Fruit fly (Drosophila melanogaster) whole organism, adult: Measurements from ENCODE around the gene CG17768.
A peak's percentile ranks its signal among the peaks of the same experiment; 100 is the strongest.

ENCODE experiments used
- CG11617 ChIP-seq: fragments of 200-800 bp; sonication (Bioruptor generic); optimal IDR thresholded peaks from 2 replicates; lab custom pipeline; 2017; ENCODE audit warnings: mild to moderate bottlenecking, missing biosample characterization, missing genetic modification reagents, missing genetic modification characterization
- CG12768 ChIP-seq: fragments of 200-800 bp; sonication (Bioruptor generic); optimal IDR thresholded peaks from 2 replicates; lab custom pipeline; 2017; ENCODE audit warnings: missing biosample characterization, missing genetic modification characterization, mild to moderate bottlenecking, moderate library complexity, missing genetic modification reagents
- CG14711 ChIP-seq: fragments of 200-800 bp; sonication (Bioruptor generic); optimal IDR thresholded peaks from 2 replicates; lab custom pipeline; 2018; ENCODE audit warnings: missing biosample characterization, mild to moderate bottlenecking, missing genetic modification characterization, moderate library complexity
- CG1620 ChIP-seq: fragments of 200-800 bp; sonication (Bioruptor generic); optimal IDR thresholded peaks from 2 replicates; lab custom pipeline; 2016; ENCODE audit warnings: missing biosample characterization, missing genetic modification characterization
- CG33017 ChIP-seq: fragments of 200-800 bp; sonication (Bioruptor generic); optimal IDR thresholded peaks from 2 replicates; lab custom pipeline; 2018; ENCODE audit warnings: missing biosample characterization, mild to moderate bottlenecking, missing genetic modification characterization, moderate library complexity
- CG5204 ChIP-seq: fragments of 200-800 bp; sonication (Bioruptor generic); optimal IDR thresholded peaks from 2 replicates; lab custom pipeline; 2016; ENCODE audit warnings: missing biosample characterization, missing genetic modification characterization
- CG7045 ChIP-seq: fragments of 200-800 bp; sonication (Bioruptor generic); optimal IDR thresholded peaks from 2 replicates; lab custom pipeline; 2017; ENCODE audit warnings: missing biosample characterization, mild to moderate bottlenecking, missing genetic modification characterization
- CG7101 ChIP-seq: fragments of 200-800 bp; sonication (Bioruptor generic); optimal IDR thresholded peaks from 2 replicates; lab custom pipeline; 2018; ENCODE audit warnings: missing biosample characterization, mild to moderate bottlenecking, missing genetic modification characterization, moderate library complexity
- Crg-1 ChIP-seq: fragments of 200-800 bp; sonication (Bioruptor generic); optimal IDR thresholded peaks from 2 replicates; lab custom pipeline; 2016; ENCODE audit warnings: missing biosample characterization, missing genetic modification characterization
- Hr96 ChIP-seq: fragments of 200-800 bp; sonication (Bioruptor generic); optimal IDR thresholded peaks from 2 replicates; lab custom pipeline; 2016; ENCODE audit warnings: missing biosample characterization, missing genetic modification characterization
- Mnt ChIP-seq: fragments of 200-800 bp; sonication (Bioruptor generic); optimal IDR thresholded peaks from 2 replicates; lab custom pipeline; 2016; ENCODE audit warnings: missing biosample characterization, mild to moderate bottlenecking, missing genetic modification characterization
- bab1 ChIP-seq: fragments of 200-800 bp; sonication (Bioruptor generic); optimal IDR thresholded peaks from 3 replicates; lab custom pipeline; 2019; ENCODE audit warnings: missing biosample characterization, mild to moderate bottlenecking, missing genetic modification characterization, moderate library complexity
- cic ChIP-seq: fragments of 200-800 bp; sonication (Bioruptor generic); optimal IDR thresholded peaks from 2 replicates; lab custom pipeline; 2017; ENCODE audit warnings: missing biosample characterization, mild to moderate bottlenecking, missing genetic modification characterization, moderate library complexity
- cnc ChIP-seq, 2 experiments: fragments of >200 bp; optimal IDR thresholded peaks; 2 replicates each; lab custom pipeline; 2017
- kay ChIP-seq: fragments of 200-800 bp; sonication (Bioruptor generic); peaks from one replicate; lab custom pipeline; 2016; ENCODE audit warnings: missing biosample characterization, missing genetic modification characterization, borderline replicate concordance
- ovo ChIP-seq: fragments of 200-800 bp; sonication (Bioruptor generic); optimal IDR thresholded peaks from 2 replicates; lab custom pipeline; 2016; ENCODE audit warnings: missing biosample characterization, missing genetic modification characterization
- pad ChIP-seq: fragments of 200-800 bp; sonication (Bioruptor generic); optimal IDR thresholded peaks from 3 replicates; lab custom pipeline; 2017; ENCODE audit warnings: missing biosample characterization, missing genetic modification characterization, mild to moderate bottlenecking, moderate library complexity, missing genetic modification reagents
- tj ChIP-seq: fragments of 200-800 bp; sonication (Bioruptor generic); optimal IDR thresholded peaks from 3 replicates; lab custom pipeline; 2017; ENCODE audit warnings: missing biosample characterization, mild to moderate bottlenecking, missing genetic modification characterization, moderate library complexity
- toe ChIP-seq: fragments of 200-800 bp; sonication (Bioruptor generic); optimal IDR thresholded peaks from 2 replicates; lab custom pipeline; 2016; ENCODE audit warnings: missing biosample characterization, missing genetic modification characterization

CG17768 gene

DNA sequence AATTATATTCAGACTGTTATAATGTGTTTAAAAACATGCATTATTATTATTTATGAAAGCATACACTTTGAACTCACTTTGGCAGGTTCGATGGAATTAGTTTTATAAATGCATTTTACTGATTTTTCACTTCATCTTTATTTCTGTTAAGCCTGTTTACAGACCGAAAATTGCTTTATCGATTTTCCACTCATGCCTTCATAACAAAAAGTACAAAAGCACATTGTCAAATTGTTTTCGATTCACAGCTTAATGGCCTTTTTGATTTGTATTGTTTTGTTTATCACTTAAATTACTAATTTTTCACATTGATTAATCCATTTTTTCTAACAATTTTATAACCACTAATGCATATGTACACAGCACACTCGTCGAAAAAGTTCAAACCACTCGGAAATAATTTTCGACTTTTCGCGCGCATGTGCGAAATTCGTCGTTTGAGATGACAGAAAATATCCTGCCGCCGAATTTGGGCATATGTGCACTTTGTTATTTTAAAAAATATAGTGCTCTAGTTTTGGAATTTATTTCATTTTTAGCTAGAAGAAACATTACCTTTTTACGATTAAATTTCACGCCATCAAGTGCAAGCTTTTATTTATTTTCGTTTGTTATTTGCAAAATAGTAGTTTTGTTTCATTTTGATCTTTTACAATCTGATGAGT is 31.3 kb downstream of the CG17768 start, which contains the start of gene rho-5:
Gene rho-5 (minus strand): TSS at position 296 of the 665 bp plus-strand sequence.
- TF ChIP-seq CG7101 (no peak), cnc (optimal IDR thresholded peaks at IDR 0.05; lab: Kevin White, UChicago) (no peak), CG12768 (GFP tag; lab: Kevin White, UChicago) (no peak), CG5204 (GFP tag; lab: Kevin White, UChicago) (no peak), ovo (GFP tag; lab: Kevin White, UChicago) (no peak)

DNA sequence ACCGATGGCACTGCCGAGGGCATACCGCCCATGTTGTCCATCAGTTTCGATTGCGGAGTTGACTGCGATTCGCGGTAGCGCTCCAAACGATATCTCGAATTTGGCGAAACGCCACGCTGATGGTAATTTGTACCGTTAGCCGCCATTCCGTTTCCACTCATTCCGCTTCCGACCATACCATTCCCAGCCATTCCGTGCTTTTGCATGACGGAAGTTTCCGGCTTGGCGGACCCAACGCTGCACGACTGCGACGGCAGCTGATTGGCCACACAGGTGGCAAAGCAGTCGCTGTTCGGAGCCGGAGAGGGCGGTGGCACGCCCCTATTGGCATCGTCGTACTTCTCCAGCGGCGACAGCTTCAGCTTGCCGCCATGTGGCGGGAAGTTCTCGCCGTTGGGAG is 32.7 kb downstream of the CG17768 start:
- TF ChIP-seq CG33017 (tag; lab: Kevin White, UChicago) (no peak), tj (GFP tag; lab: Kevin White, UChicago) (no peak), toe (GFP tag; lab: Kevin White, UChicago) (no peak), CG12768 (GFP tag; lab: Kevin White, UChicago) (no peak), Mnt (GFP tag; lab: Kevin White, UChicago) (no peak)

DNA sequence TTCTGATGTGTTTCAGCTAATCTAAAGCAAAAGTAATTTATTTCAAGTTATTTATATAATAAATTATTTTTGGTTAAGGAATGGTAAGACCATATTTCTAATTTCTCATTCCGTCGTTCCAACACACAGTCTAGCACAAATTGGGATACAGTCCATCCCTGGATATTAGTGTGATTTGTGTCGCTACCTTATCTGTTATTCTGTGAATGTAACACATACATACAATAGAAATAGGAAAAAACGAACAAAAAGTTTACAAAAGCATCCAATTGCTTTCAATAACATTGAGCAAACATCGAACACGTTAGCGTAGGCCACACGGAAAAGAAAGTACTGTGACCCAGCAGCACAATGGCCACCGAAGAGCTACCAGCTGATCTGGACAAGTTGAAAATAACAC is 38.5 kb downstream of the CG17768 start, which contains the start of gene CG5056:
Gene CG5056 (plus strand): TSS at position 168 of the 400 bp plus-strand sequence.
- TF ChIP-seq CG11617 (GFP tag; lab: Kevin White, UChicago) (no peak), bab1 (GFP tag; lab: Kevin White, UChicago) (peak; percentile 69), CG12768 (GFP tag; lab: Kevin White, UChicago) (no peak), Crg-1 (GFP tag; lab: Kevin White, UChicago) (peak; percentile 12), CG1620 (no peak), CG14711 (tag; lab: Kevin White, UChicago) (peak; percentile 37), CG33017 (tag; lab: Kevin White, UChicago) (peak; percentile 10), cnc (optimal IDR thresholded peaks at IDR 0.05; lab: Kevin White, UChicago) (no peak)

DNA sequence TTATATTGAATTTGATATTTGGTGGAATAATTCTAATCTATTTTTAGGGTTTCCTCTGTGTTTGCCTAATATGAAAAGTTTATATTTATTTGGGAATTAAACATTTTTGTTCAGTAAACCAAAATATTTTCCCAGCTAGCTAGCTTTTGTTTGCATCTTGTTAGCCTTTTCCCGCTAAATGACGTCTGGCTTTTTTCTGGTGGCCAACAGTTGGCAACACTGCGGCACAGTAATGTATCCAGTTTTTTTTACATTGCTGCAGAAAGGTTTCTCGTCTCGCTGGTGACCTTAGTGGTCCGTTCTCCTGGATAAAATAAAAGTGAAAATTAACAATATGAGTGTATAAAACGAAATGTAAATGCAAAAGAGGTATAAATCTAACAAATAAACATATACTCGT is 40.8 kb downstream of the CG17768 start, which contains the start of gene lft:
Gene lft (plus strand): TSS at position 243 of the 400 bp plus-strand sequence.
- TF ChIP-seq bab1 (GFP tag; lab: Kevin White, UChicago), result no peak
- no peak for TF ChIP-seq pad (GFP tag; lab: Kevin White, UChicago)
- no peak for TF ChIP-seq CG5204 (GFP tag; lab: Kevin White, UChicago)
- no peak for TF ChIP-seq cnc (optimal IDR thresholded peaks at IDR 0.05; lab: Kevin White, UChicago)
- TF ChIP-seq CG1620, result no peak
- no peak for TF ChIP-seq Mnt (GFP tag; lab: Kevin White, UChicago)
- TF ChIP-seq CG33017 (tag; lab: Kevin White, UChicago), result no peak
- TF ChIP-seq kay, result no peak
- no peak for TF ChIP-seq CG12768 (GFP tag; lab: Kevin White, UChicago)
- no peak for TF ChIP-seq CG14711 (tag; lab: Kevin White, UChicago)
- no peak for TF ChIP-seq CG11617 (GFP tag; lab: Kevin White, UChicago)
- TF ChIP-seq toe (GFP tag; lab: Kevin White, UChicago), result no peak
- TF ChIP-seq cic (GFP tag; lab: Kevin White, UChicago), result no peak
- no peak for TF ChIP-seq Crg-1 (GFP tag; lab: Kevin White, UChicago)

DNA sequence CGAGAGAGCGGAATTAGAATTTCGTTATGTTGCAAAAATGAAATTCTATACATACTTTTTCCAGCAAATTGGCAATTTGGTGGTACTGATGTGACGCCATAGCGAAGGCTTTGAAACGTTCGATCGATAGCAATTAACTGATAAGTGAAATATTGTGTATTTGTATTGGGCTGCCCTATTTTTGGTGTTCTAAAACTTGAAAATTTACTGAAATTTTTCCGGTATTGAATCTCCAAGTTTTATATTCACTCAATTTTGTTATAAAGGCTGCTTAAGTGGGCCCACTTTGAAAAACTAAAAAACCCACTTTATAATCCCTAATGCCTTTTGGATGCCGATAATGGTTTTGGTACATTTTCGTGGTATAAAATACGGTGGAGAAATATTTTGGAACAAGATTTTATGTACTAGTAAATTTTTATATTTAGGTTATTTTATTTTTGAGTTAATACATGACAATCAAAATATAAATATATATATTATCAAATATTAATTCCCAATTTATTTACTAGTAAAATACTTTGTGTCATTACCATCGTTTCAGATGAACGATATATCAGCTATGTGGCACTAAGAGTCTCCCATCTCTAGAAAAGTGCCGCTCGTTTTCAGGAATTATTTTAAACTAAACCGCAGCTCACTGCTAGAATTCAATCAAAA is 42.5 kb downstream of the CG17768 start, which contains the start of the genes Cand1 and pim:
Gene Cand1 (minus strand): TSS at position 300 of the 660 bp plus-strand sequence.
Gene pim (plus strand): TSS at position 582 of the 660 bp plus-strand sequence.
- TF ChIP-seq toe (GFP tag; lab: Kevin White, UChicago) (no peak), CG7101 (peak; percentile 50), Mnt (GFP tag; lab: Kevin White, UChicago) (no peak), bab1 (GFP tag; lab: Kevin White, UChicago) (no peak), kay (no peak), CG14711 (tag; lab: Kevin White, UChicago) (no peak)

DNA sequence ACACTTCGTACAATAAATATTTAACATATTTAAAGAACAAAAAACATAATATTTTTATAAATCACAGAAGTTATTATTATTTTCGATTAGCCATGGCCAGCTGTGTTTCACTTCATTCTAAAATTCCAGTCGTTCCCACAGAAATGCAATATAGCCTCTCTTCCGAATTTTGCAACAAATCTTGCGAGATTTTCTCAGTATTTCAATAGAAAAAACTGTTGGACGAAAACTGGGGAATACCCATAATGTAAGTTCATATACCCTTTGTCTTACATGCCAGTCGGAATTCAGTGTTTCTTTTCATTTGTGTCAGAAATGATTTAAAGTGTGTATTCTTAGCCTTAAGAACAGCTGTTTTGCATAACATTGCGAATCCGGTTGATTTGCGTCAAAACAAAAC is 48.5 kb downstream of the CG17768 start, which contains the start of the genes CtsL4 and ClpP:
Gene CtsL4 (minus strand): TSS at position 90 of the 400 bp plus-strand sequence.
Gene ClpP (plus strand): TSS at position 288 of the 400 bp plus-strand sequence.
- TF ChIP-seq bab1 (GFP tag; lab: Kevin White, UChicago), result no peak
- TF ChIP-seq CG7101, result peak; percentile 36
- TF ChIP-seq pad (GFP tag; lab: Kevin White, UChicago), result no peak
- peak; percentile 6 for TF ChIP-seq CG1620
- peak; percentile 35 for TF ChIP-seq CG11617 (GFP tag; lab: Kevin White, UChicago)
- TF ChIP-seq CG7045 (GFP tag; lab: Kevin White, UChicago), result no peak
- TF ChIP-seq tj (GFP tag; lab: Kevin White, UChicago), result peak; percentile 72
- no peak for TF ChIP-seq Crg-1 (GFP tag; lab: Kevin White, UChicago)
- no peak for TF ChIP-seq toe (GFP tag; lab: Kevin White, UChicago)

DNA sequence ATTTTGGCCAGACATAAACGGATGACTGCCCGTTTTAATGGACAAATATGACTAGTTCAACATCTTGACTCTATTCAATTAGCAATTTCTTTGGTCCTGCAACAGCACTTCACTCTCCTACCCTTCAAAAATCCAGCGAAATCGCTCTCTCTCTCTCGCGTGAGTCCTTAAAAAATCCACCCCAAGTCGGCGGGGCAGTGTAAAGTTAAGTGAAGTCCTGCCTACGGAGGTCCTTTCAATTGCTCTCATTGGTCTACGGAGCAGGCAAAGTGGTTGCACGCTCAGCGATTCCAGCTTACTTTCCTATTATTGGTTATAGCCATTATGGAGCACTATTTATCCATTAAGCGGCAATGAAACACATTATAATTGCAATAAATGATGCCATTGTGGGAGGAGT is 51.1 kb downstream of the CG17768 start, which contains the start of gene CG34367:
Gene CG34367 (minus strand): TSS at position 35 of the 400 bp plus-strand sequence.
- TF ChIP-seq toe (GFP tag; lab: Kevin White, UChicago) (no peak), pad (GFP tag; lab: Kevin White, UChicago) (no peak), Mnt (GFP tag; lab: Kevin White, UChicago) (no peak), Hr96 (GFP tag; lab: Kevin White, UChicago) (no peak)
